Fruit fly (Drosophila melanogaster) whole organism, embryonic: ENCODE results near the gene Kif3C.

Experiments used
- Adf1 ChIP-seq: fragments of 200-800 bp; sonication (Bioruptor generic); IDR thresholded peaks from 2 replicates; pipeline ENCODE4 v1.3.6; 2022; ENCODE audit warnings: missing biosample characterization, missing genetic modification characterization
- C15 ChIP-seq: fragments of 200-800 bp; sonication (Bioruptor generic); IDR thresholded peaks from 3 replicates; pipeline ENCODE4 v1.3.6; 2022; ENCODE audit warnings: missing biosample characterization, missing genetic modification characterization
- CG10462 ChIP-seq: fragments of 200-800 bp; sonication (Bioruptor generic); optimal IDR thresholded peaks from 2 replicates; lab custom pipeline; 2016; ENCODE audit warnings: missing biosample characterization, missing genetic modification characterization
- CG11456 ChIP-seq: fragments of 200-800 bp; sonication (Bioruptor generic); IDR thresholded peaks from 3 replicates; pipeline ENCODE4 v1.3.6; 2022; ENCODE audit warnings: missing biosample characterization, missing genetic modification characterization
- CG12104 ChIP-seq: fragments of 200-800 bp; sonication (Bioruptor generic); optimal IDR thresholded peaks from 3 replicates; lab custom pipeline; 2016; ENCODE audit warnings: missing biosample characterization, missing genetic modification characterization
- CG1647 ChIP-seq: fragments of 200-800 bp; sonication (Bioruptor generic); optimal IDR thresholded peaks from 3 replicates; lab custom pipeline; 2016; ENCODE audit warnings: missing biosample characterization, missing genetic modification characterization
- CG16813 ChIP-seq: fragments of 200-800 bp; sonication (Bioruptor generic); IDR thresholded peaks from 3 replicates; pipeline ENCODE4 v1.3.6; 2022; ENCODE audit warnings: missing biosample characterization, missing genetic modification characterization; ENCODE audit not compliant: partially characterized antibody
- CG17328 ChIP-seq: fragments of 200-800 bp; sonication (Bioruptor generic); IDR thresholded peaks from 2 replicates; pipeline ENCODE4 v1.3.6; 2022; ENCODE audit warnings: missing biosample characterization, missing genetic modification characterization
- CG17612 ChIP-seq: fragments of 200-800 bp; sonication (Bioruptor generic); IDR thresholded peaks from 2 replicates; pipeline ENCODE4 v1.3.6; 2022; ENCODE audit warnings: missing biosample characterization, missing genetic modification characterization
- CG18619 ChIP-seq: fragments of 200-800 bp; sonication (Bioruptor generic); optimal IDR thresholded peaks from 3 replicates; lab custom pipeline; 2017; ENCODE audit warnings: missing biosample characterization, mild to moderate bottlenecking, missing genetic modification characterization
- CG2129 ChIP-seq: fragments of 200-800 bp; sonication (Bioruptor generic); IDR thresholded peaks from 2 replicates; pipeline ENCODE4 v1.3.6; 2022; ENCODE audit warnings: missing biosample characterization, missing genetic modification characterization; ENCODE audit not compliant: partially characterized antibody
- CG2199 ChIP-seq: fragments of 200-800 bp; sonication (Bioruptor generic); IDR thresholded peaks from 3 replicates; pipeline ENCODE4 v1.3.6; 2022; ENCODE audit warnings: missing biosample characterization, missing genetic modification characterization
- CG30403 ChIP-seq: fragments of 200-800 bp; sonication (Bioruptor generic); optimal IDR thresholded peaks from 3 replicates; lab custom pipeline; 2016; ENCODE audit warnings: missing biosample characterization, missing genetic modification characterization
- CG32767 ChIP-seq: fragments of 200-800 bp; sonication (Bioruptor generic); IDR thresholded peaks from 2 replicates; pipeline ENCODE4 v1.3.6; 2022; ENCODE audit warnings: missing biosample characterization, missing genetic modification characterization
- CG42726 ChIP-seq: fragments of 200-800 bp; sonication (Bioruptor generic); IDR thresholded peaks from 2 replicates; pipeline ENCODE4 v1.3.6; 2022; ENCODE audit warnings: missing biosample characterization, missing genetic modification characterization; ENCODE audit not compliant: partially characterized antibody
- CG4360 ChIP-seq: fragments of 200-800 bp; sonication (Bioruptor generic); IDR thresholded peaks from 2 replicates; pipeline ENCODE4 v1.3.6; 2022; ENCODE audit warnings: missing biosample characterization, missing genetic modification characterization
- CG4404 ChIP-seq: fragments of 200-800 bp; sonication (Bioruptor generic); IDR thresholded peaks from 2 replicates; pipeline ENCODE4 v1.3.6; 2022; ENCODE audit warnings: missing biosample characterization, missing genetic modification characterization
- CG7745 ChIP-seq: fragments of 200-800 bp; sonication (Bioruptor generic); optimal IDR thresholded peaks from 2 replicates; lab custom pipeline; 2018; ENCODE audit warnings: missing biosample characterization, mild to moderate bottlenecking, missing genetic modification characterization, moderate library complexity
- CG7963 ChIP-seq: fragments of 200-800 bp; sonication (Bioruptor generic); IDR thresholded peaks from 3 replicates; pipeline ENCODE4 v1.3.6; 2022; ENCODE audit warnings: missing biosample characterization, missing genetic modification characterization; ENCODE audit not compliant: partially characterized antibody
- CG8388 ChIP-seq: fragments of 200-800 bp; sonication (Bioruptor generic); optimal IDR thresholded peaks from 2 replicates; lab custom pipeline; 2019; ENCODE audit warnings: missing biosample characterization, mild to moderate bottlenecking, missing genetic modification characterization, moderate library complexity
- CG9215 ChIP-seq: fragments of 200-800 bp; sonication (Bioruptor generic); IDR thresholded peaks from 2 replicates; pipeline ENCODE4 v1.3.6; 2022; ENCODE audit warnings: missing biosample characterization, missing genetic modification characterization
- CG9876 ChIP-seq: fragments of 200-800 bp; sonication (Bioruptor generic); optimal IDR thresholded peaks from 2 replicates; lab custom pipeline; 2016; ENCODE audit warnings: missing biosample characterization, missing genetic modification characterization
- CG9932 ChIP-seq: fragments of 200-800 bp; sonication (Bioruptor generic); IDR thresholded peaks from 2 replicates; pipeline ENCODE4 v1.3.6; 2022; ENCODE audit warnings: missing biosample characterization, missing genetic modification characterization
- CoRest ChIP-seq: fragments of 200-800 bp; sonication (Bioruptor generic); optimal IDR thresholded peaks from 3 replicates; lab custom pipeline; 2018; ENCODE audit warnings: missing biosample characterization, mild to moderate bottlenecking, missing genetic modification characterization, moderate library complexity
- D ChIP-seq, 2 experiments: fragments of 200-800 bp in 1 of 2; fragments of >200 bp in 1 of 2; sonication (Bioruptor generic) in 1 of 2; optimal IDR thresholded peaks; 2 replicates in 1 of 2; 3 replicates in 1 of 2; lab custom pipeline; 2017; ENCODE audit warnings: mild to moderate bottlenecking in 1 of 2, missing biosample characterization in 1 of 2, missing genetic modification characterization in 1 of 2, missing genetic modification reagents in 1 of 2
- Ets97D ChIP-seq: fragments of 200-800 bp; sonication (Bioruptor generic); optimal IDR thresholded peaks from 3 replicates; lab custom pipeline; 2016; ENCODE audit warnings: missing biosample characterization, missing genetic modification characterization
- HmgD ChIP-seq: fragments of 200-800 bp; sonication (Bioruptor generic); optimal IDR thresholded peaks from 3 replicates; lab custom pipeline; 2016; ENCODE audit warnings: missing biosample characterization, missing genetic modification characterization
- MTF-1 ChIP-seq: fragments of 200-800 bp; sonication (Bioruptor generic); optimal IDR thresholded peaks from 2 replicates; lab custom pipeline; 2018; ENCODE audit warnings: missing biosample characterization, mild to moderate bottlenecking, missing genetic modification characterization, borderline replicate concordance
- NK7.1 ChIP-seq: fragments of 200-800 bp; sonication (Bioruptor generic); optimal IDR thresholded peaks from 3 replicates; lab custom pipeline; 2016; ENCODE audit warnings: missing biosample characterization, missing genetic modification characterization
- Oli ChIP-seq: fragments of 200-800 bp; sonication (Bioruptor generic); optimal IDR thresholded peaks from 2 replicates; lab custom pipeline; 2018; ENCODE audit warnings: missing biosample characterization, mild to moderate bottlenecking, missing genetic modification characterization, moderate library complexity
- Ravus ChIP-seq: fragments of 200-800 bp; sonication (Bioruptor generic); IDR thresholded peaks from 2 replicates; pipeline ENCODE4 v1.3.6; 2022; ENCODE audit warnings: missing biosample characterization, missing genetic modification characterization
- Vsx1 ChIP-seq: fragments of 200-800 bp; sonication (Bioruptor generic); optimal IDR thresholded peaks from 2 replicates; lab custom pipeline; 2017; ENCODE audit warnings: missing biosample characterization, mild to moderate bottlenecking, missing genetic modification characterization, missing genetic modification reagents
- ac ChIP-seq: fragments of 200-800 bp; sonication (Bioruptor generic); optimal IDR thresholded peaks from 3 replicates; lab custom pipeline; 2017; ENCODE audit warnings: missing biosample characterization, mild to moderate bottlenecking, missing genetic modification characterization
- al ChIP-seq: fragments of 200-800 bp; sonication (Bioruptor generic); IDR thresholded peaks from 2 replicates; pipeline ENCODE4 v1.3.6; 2022; ENCODE audit warnings: missing biosample characterization, missing genetic modification characterization
- amos ChIP-seq: fragments of 200-800 bp; sonication (Bioruptor generic); IDR thresholded peaks from 2 replicates; pipeline ENCODE4 v1.3.6; 2022; ENCODE audit warnings: missing biosample characterization, missing genetic modification characterization; ENCODE audit not compliant: partially characterized antibody
- ash1 ChIP-seq: fragments of 200-800 bp; sonication (Bioruptor generic); optimal IDR thresholded peaks from 2 replicates; lab custom pipeline; 2018; ENCODE audit warnings: missing biosample characterization, mild to moderate bottlenecking, missing genetic modification characterization
- br ChIP-seq: fragments of >200 bp; optimal IDR thresholded peaks from 2 replicates; lab custom pipeline; 2017
- dan ChIP-seq: fragments of 200-800 bp; sonication (Bioruptor generic); IDR thresholded peaks from 2 replicates; pipeline ENCODE4 v1.3.6; 2022; ENCODE audit warnings: missing biosample characterization, missing genetic modification characterization
- dimm ChIP-seq: fragments of 200-800 bp; sonication (Bioruptor generic); IDR thresholded peaks from 2 replicates; pipeline ENCODE4 v1.3.6; 2022; ENCODE audit warnings: missing biosample characterization, missing genetic modification characterization
- jigr1 ChIP-seq: fragments of 200-800 bp; sonication (Bioruptor generic); IDR thresholded peaks from 3 replicates; pipeline ENCODE4 v1.3.6; 2022; ENCODE audit warnings: missing biosample characterization, missing genetic modification characterization
- lbe ChIP-seq: fragments of 200-800 bp; sonication (Bioruptor generic); optimal IDR thresholded peaks from 2 replicates; lab custom pipeline; 2016; ENCODE audit warnings: missing biosample characterization, mild to moderate bottlenecking, missing genetic modification characterization
- peb ChIP-seq: fragments of 200-800 bp; sonication (Bioruptor generic); IDR thresholded peaks from 2 replicates; pipeline ENCODE4 v1.3.6; 2022; ENCODE audit warnings: missing biosample characterization, missing genetic modification characterization
- repo ChIP-seq: fragments of 200-800 bp; sonication (Bioruptor generic); optimal IDR thresholded peaks from 2 replicates; lab custom pipeline; 2016; ENCODE audit warnings: missing biosample characterization, missing genetic modification characterization
- sisA ChIP-seq: fragments of 200-800 bp; sonication (Bioruptor generic); IDR thresholded peaks from 2 replicates; pipeline ENCODE4 v1.3.6; 2022; ENCODE audit warnings: missing biosample characterization, missing genetic modification characterization
- stwl ChIP-seq: fragments of 200-800 bp; sonication (Bioruptor generic); optimal IDR thresholded peaks from 3 replicates; lab custom pipeline; 2018; ENCODE audit warnings: missing biosample characterization, mild to moderate bottlenecking, missing genetic modification characterization, moderate library complexity
- toy ChIP-seq: fragments of 200-800 bp; sonication (Bioruptor generic); IDR thresholded peaks from 2 replicates; pipeline ENCODE4 v1.3.6; 2022; ENCODE audit warnings: missing biosample characterization, missing genetic modification characterization
- vfl ChIP-seq: fragments of 200-800 bp; sonication (Bioruptor generic); optimal IDR thresholded peaks from 2 replicates; lab custom pipeline; 2016; ENCODE audit warnings: missing biosample characterization, missing genetic modification characterization

Gene Kif3C

DNA sequence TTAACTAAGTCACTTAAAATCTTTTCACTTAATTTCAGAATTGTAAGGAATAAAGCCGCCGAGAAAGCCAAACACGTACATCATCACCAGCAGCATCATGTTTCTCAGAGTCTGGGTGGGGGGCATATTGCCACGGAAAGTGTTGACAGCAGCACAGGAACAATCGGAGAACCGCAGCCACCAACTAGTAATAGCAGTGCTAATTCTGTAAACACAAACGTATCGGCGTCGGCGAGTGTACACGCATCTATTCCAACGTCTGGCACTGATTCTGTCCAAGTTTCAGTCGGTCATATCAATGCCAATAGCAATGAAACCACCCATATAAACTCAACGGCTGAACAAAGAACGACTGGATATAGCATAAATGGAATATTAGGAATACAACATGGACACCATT, 41.2 kb upstream of the Kif3C start:
- TF ChIP-seq Ets97D (GFP tag; lab: Kevin White, UChicago) (no peak), lbe (GFP tag; lab: Kevin White, UChicago) (no peak), CG2199 (GFP tag; lab: Robert Waterston, UW) (peak; percentile 94), CG7745 (tag; lab: Kevin White, UChicago) (no peak)
- TF ChIP-seq, all 482 proteins: peak for 1

DNA sequence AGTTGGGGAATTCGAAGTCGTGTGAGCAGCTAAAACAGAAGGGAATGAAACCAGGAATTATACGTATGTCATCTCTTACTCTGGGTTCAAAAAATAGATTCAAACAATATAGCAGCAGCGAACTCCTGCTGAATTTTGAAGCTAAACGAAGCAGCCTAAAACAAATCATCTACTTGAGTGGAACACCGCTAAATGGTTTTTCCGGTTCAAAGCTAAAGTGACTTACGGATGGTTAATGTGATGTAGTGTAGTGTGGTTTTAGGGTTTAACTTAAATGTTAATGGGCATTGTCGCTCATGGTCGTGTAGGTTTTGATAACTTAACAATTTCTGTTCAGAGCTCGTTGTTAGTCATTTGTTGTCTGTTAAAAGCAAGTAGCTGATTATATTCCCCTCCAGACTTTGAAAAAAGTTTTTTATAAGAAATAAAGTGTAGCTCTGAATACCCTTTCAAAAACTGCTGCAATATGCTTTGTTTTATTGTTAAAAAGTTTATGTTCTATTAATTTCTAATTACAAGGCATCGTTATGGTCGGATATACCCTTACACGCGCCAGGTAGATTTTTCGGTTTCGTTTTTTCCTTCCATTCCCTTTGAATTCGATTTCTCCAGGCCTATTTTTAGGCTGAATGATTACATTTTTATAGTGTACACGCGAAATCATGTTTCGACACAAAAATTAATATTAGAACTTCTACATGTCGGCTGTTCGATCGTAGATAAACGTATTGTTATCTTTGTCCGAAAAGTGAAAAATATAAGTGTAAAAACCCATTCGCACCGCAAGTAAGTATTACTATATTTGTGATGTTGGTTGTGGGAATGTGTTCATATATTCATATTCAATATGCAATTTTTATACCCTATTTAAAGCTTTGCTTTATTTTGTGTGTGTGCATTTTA, 34.1 kb upstream of the Kif3C start:
- TF ChIP-seq CG18619 (no peak), CG8388 (GFP tag; lab: Kevin White, UChicago) (peak; percentile 95), CG16813 (no peak), CG42726 (GFP tag; lab: Robert Waterston, UW) (no peak), NK7.1 (GFP tag; lab: Kevin White, UChicago) (peak; percentile 89), dan (GFP tag; lab: Robert Waterston, UW) (no peak), CG17612 (GFP tag; lab: Robert Waterston, UW) (no peak), CG9932 (GFP tag; lab: Robert Waterston, UW) (no peak), Oli (no peak), repo (GFP tag; lab: Kevin White, UChicago) (peak; percentile 79), Vsx1 (GFP tag; lab: Kevin White, UChicago) (peak; percentile 85), dimm (GFP tag; lab: Robert Waterston, UW) (no peak), CG1647 (GFP tag; lab: Kevin White, UChicago) (peak; percentile 88), stwl (tag; lab: Kevin White, UChicago) (peak; percentile 4), Ravus (GFP tag; lab: Robert Waterston, UW) (peak; percentile 69), br (lab: Kevin White, UChicago) (no peak), CG32767 (GFP tag; lab: Robert Waterston, UW) (no peak; the same call in 1 of the 2 replicates), CG4360 (GFP tag; lab: Robert Waterston, UW) (no peak; the same call in 1 of the 2 replicates), MTF-1 (GFP tag; lab: Kevin White, UChicago) (no peak), CG9215 (GFP tag; lab: Robert Waterston, UW) (no peak), CG7963 (no peak), CG17328 (GFP tag; lab: Robert Waterston, UW) (peak; percentile 94; the same call in 1 of the 2 replicates), ac (peak; percentile 52), amos (no peak), CG4404 (no peak), CG9876 (GFP tag; lab: Kevin White, UChicago) (peak; percentile 86), toy (GFP tag; lab: Robert Waterston, UW) (no peak; the same call in 1 of the 2 replicates), CG11456 (GFP tag; lab: Robert Waterston, UW) (no peak), CG2129 (GFP tag; lab: Robert Waterston, UW) (no peak), al (GFP tag; lab: Robert Waterston, UW) (no peak; the same call in 1 of the 2 replicates), Adf1 (peak; percentile 66; the same call in 1 of the 2 replicates), CG12104 (GFP tag; lab: Kevin White, UChicago) (peak; percentile 84), sisA (GFP tag; lab: Robert Waterston, UW) (no peak), C15 (peak; percentile 69; the same call in 2 of the 3 replicates), CG30403 (peak; percentile 94), CoRest (peak; percentile 93), CG10462 (GFP tag; lab: Kevin White, UChicago) (peak; percentile 90), peb (GFP tag; lab: Robert Waterston, UW) (no peak; the same call in none of the 2 replicates), D (optimal IDR thresholded peaks at IDR 0.05; lab: Kevin White, UChicago) (no peak), D (GFP tag; optimal IDR thresholded peaks at IDR 0.05; lab: Kevin White, UChicago) (peak; percentile 83), vfl (GFP tag; lab: Kevin White, UChicago) (peak; percentile 91), ash1 (GFP tag; lab: Kevin White, UChicago) (no peak), jigr1 (GFP tag; lab: Robert Waterston, UW) (no peak; the same call in 2 of the 3 replicates), HmgD (GFP tag; lab: Kevin White, UChicago) (peak; percentile 80)
